Worm (Caenorhabditis elegans): Measurements from ENCODE around the gene R02D5.24.

DNA sequence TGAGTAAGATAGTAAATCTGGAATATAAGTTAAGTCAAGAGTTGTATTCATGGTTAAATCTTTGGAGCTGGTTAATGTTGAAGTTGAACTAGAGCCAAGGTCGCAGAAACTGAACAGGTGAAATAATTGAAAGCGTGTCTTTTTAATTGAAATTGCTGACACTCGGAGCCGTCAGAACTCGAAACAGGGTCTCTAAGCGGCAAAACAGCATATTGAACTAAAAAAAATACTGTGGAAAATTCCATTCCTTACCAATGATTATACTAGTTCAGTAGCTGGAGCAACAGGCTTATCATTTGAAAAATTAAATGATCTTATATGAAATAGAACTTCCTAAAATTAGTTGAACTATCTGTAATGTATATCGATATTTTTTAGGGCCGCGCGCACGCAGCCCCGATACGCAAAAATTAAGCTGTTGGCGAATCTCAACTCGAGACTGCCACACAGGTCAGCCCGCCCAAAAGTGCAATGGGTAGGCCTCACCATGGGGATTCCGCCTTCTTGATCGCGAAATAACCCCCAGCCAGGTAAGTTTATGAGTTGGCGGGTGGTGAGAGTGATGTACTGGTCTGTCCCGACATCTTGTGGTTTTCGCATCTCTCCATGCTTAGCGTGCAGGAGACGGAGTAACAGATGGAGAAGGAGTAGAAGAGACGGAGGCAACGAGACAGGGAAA, 32.8 kb upstream of the R02D5.24 start, which contains the start of gene srz-97:
- TF ChIP-seq tbx-37 (GFP tag; conservative IDR thresholded peaks at IDR 0.05): no peak
- no peak for TF ChIP-seq flt-1 (GFP tag; IDR thresholded peaks at IDR 0.05)
- no peak for TF ChIP-seq B0310.2 (tag; optimal IDR thresholded peaks at IDR 0.05)
- no peak for TF ChIP-seq ama-1 (optimal IDR thresholded peaks at IDR 0.05)
- TF ChIP-seq sea-1 (GFP tag; conservative IDR thresholded peaks at IDR 0.05): no peak
- no peak for TF ChIP-seq ets-7 (tag; optimal IDR thresholded peaks at IDR 0.05)
- no peak for TF ChIP-seq scrt-1 (GFP tag; IDR thresholded peaks at IDR 0.05)
- no peak for TF ChIP-seq hnd-1 (tag; optimal IDR thresholded peaks at IDR 0.05)
- no peak for TF ChIP-seq hmbx-1 (tag; optimal IDR thresholded peaks at IDR 0.05)
- TF ChIP-seq ceh-36 (tag; optimal IDR thresholded peaks at IDR 0.05): no peak
- TF ChIP-seq pes-1 (GFP tag; IDR thresholded peaks at IDR 0.05): no peak
- no peak for TF ChIP-seq F13C5.2 (tag; optimal IDR thresholded peaks at IDR 0.05)
- no peak for TF ChIP-seq tbx-11 (GFP tag; IDR thresholded peaks at IDR 0.05)
- TF ChIP-seq ceh-13 (GFP tag; optimal IDR thresholded peaks at IDR 0.05): no peak

Data from whole organism, early embryonic.